Worm (Caenorhabditis elegans) whole organism, L4 larva: Measurements from ENCODE around the gene C52G5.2.

Experiments
- D1046.2 ChIP-seq: fragments of 200-800 bp; sonication (Bioruptor generic); IDR thresholded peaks from 2 replicates; pipeline ENCODE4 v1.3.6; 2022; ENCODE audit warnings: missing genetic modification characterization, missing compliant biosample characterization
- F10B5.3 ChIP-seq: sonication (generic microtip); optimal IDR thresholded peaks from 2 replicates; lab custom pipeline; 2016; ENCODE audit warnings: mild to moderate bottlenecking, missing genetic modification characterization, missing compliant biosample characterization
- F26F4.8 ChIP-seq: fragments of 200-800 bp; sonication (Bioruptor generic); conservative IDR thresholded peaks from 2 replicates; pipeline ENCODE4 v1.3.6; 2022; ENCODE audit warnings: missing genetic modification characterization, missing compliant biosample characterization
- T20F7.1 ChIP-seq: fragments of 200-800 bp; sonication (Bioruptor generic); optimal IDR thresholded peaks from 2 replicates; lab custom pipeline; 2018; ENCODE audit warnings: mild to moderate bottlenecking, missing genetic modification characterization, missing compliant biosample characterization
- T26A8.4 ChIP-seq: fragments of 200-800 bp; sonication (Bioruptor generic); IDR thresholded peaks from 2 replicates; pipeline ENCODE4 v1.3.6; 2022; ENCODE audit warnings: missing genetic modification characterization, missing compliant biosample characterization
- aha-1 ChIP-seq: fragments of 150-350 bp; peaks from one replicate; lab custom pipeline; 2014; ENCODE audit warnings: missing biosample characterization, missing genetic modification characterization
- aly-2 ChIP-seq: sonication (generic microtip); optimal IDR thresholded peaks from 2 replicates; lab custom pipeline; 2018; ENCODE audit warnings: missing biosample characterization, missing genetic modification characterization
- arid-1 ChIP-seq: fragments of 200-800 bp; sonication (Bioruptor generic); conservative IDR thresholded peaks from 2 replicates; pipeline ENCODE4 v1.3.6; 2022; ENCODE audit warnings: missing genetic modification reagents, missing genetic modification characterization, missing compliant biosample characterization
- attf-4 ChIP-seq: sonication (generic microtip); optimal IDR thresholded peaks from 3 replicates; lab custom pipeline; 2017; ENCODE audit warnings: missing biosample characterization, missing genetic modification characterization
- ceh-20 ChIP-seq: fragments of 200-800 bp; sonication (Bioruptor generic); IDR thresholded peaks from 2 replicates; pipeline ENCODE4 v1.3.6; 2022; ENCODE audit warnings: missing genetic modification reagents, missing genetic modification characterization, missing compliant biosample characterization
- ctbp-1 ChIP-seq: fragments of 200-800 bp; sonication (Bioruptor generic); IDR thresholded peaks from 2 replicates; pipeline ENCODE4 v1.3.6; 2022; ENCODE audit warnings: missing genetic modification reagents, missing genetic modification characterization, missing compliant biosample characterization
- daf-12 ChIP-seq: fragments of 150-350 bp; optimal IDR thresholded peaks from 2 replicates; lab custom pipeline; 2014; ENCODE audit warnings: missing biosample characterization, missing genetic modification reagents, missing genetic modification characterization
- daf-8 ChIP-seq: fragments of 200-800 bp; sonication (Bioruptor generic); IDR thresholded peaks from 2 replicates; pipeline ENCODE4 v1.3.6; 2022; ENCODE audit warnings: missing genetic modification characterization, missing compliant biosample characterization
- dmd-8 ChIP-seq: fragments of 200-800 bp; sonication (Bioruptor generic); IDR thresholded peaks from 2 replicates; pipeline ENCODE4 v1.3.6; 2022; ENCODE audit warnings: missing genetic modification characterization, missing compliant biosample characterization
- dmd-9 ChIP-seq: fragments of 200-800 bp; sonication (Bioruptor generic); IDR thresholded peaks from 2 replicates; pipeline ENCODE4 v1.3.6; 2022; ENCODE audit warnings: missing genetic modification reagents, missing genetic modification characterization, missing compliant biosample characterization
- dpl-1 ChIP-seq: fragments of 150-350 bp; optimal IDR thresholded peaks from 2 replicates; lab custom pipeline; 2014; ENCODE audit warnings: missing biosample characterization, missing genetic modification reagents, missing genetic modification characterization
- duxl-1 ChIP-seq: sonication (generic microtip); optimal IDR thresholded peaks from 2 replicates; lab custom pipeline; 2016; ENCODE audit warnings: mild to moderate bottlenecking, missing genetic modification characterization, moderate library complexity, missing compliant biosample characterization; ENCODE audit not compliant: poor library complexity
- egl-27 ChIP-seq: sonication (generic microtip); optimal IDR thresholded peaks from 3 replicates; lab custom pipeline; 2017; ENCODE audit warnings: missing biosample characterization, missing genetic modification reagents, missing genetic modification characterization
- fkh-10 ChIP-seq: fragments of 150-350 bp; optimal IDR thresholded peaks from 2 replicates; lab custom pipeline; 2014; ENCODE audit warnings: missing biosample characterization, missing genetic modification reagents, missing genetic modification characterization
- fos-1 ChIP-seq: fragments of 150-350 bp; optimal IDR thresholded peaks from 2 replicates; lab custom pipeline; 2014; ENCODE audit warnings: missing biosample characterization, missing genetic modification characterization
- hif-1 ChIP-seq, 2 experiments: sonication (generic microtip); optimal IDR thresholded peaks; 2 replicates each; lab custom pipeline; 2016 to 2017; ENCODE audit warnings: missing compliant biosample characterization in 2 of 2, missing genetic modification characterization in 2 of 2, missing genetic modification reagents in 2 of 2, missing genotype in 2 of 2, mild to moderate bottlenecking in 1 of 2
- hlh-30 ChIP-seq: sonication (generic microtip); optimal IDR thresholded peaks from 2 replicates; lab custom pipeline; 2017; ENCODE audit warnings: antibody characterized with exemption, mild to moderate bottlenecking, missing genetic modification characterization, missing compliant biosample characterization; ENCODE audit not compliant: insufficient read depth
- hmg-1.1 ChIP-seq: fragments of 200-800 bp; sonication (Bioruptor generic); IDR thresholded peaks from 2 replicates; pipeline ENCODE4 v1.3.6; 2022; ENCODE audit warnings: missing genetic modification reagents, missing genetic modification characterization, missing compliant biosample characterization
- lim-7 ChIP-seq: fragments of 200-800 bp; sonication (Bioruptor generic); IDR thresholded peaks from 2 replicates; pipeline ENCODE4 v1.3.6; 2022; ENCODE audit warnings: missing genetic modification characterization, missing compliant biosample characterization
- lin-13 ChIP-seq: fragments of 150-350 bp; optimal IDR thresholded peaks from 2 replicates; lab custom pipeline; 2014; ENCODE audit warnings: missing biosample characterization, missing genetic modification reagents, missing genetic modification characterization
- lin-15B ChIP-seq: fragments of 150-350 bp; sonication (generic microtip); optimal IDR thresholded peaks from 3 replicates; lab custom pipeline; 2014; ENCODE audit warnings: missing biosample characterization, missing genetic modification characterization
- lin-39 ChIP-seq: fragments of 150-350 bp; optimal IDR thresholded peaks from 2 replicates; lab custom pipeline; 2014; ENCODE audit warnings: missing biosample characterization, missing genetic modification reagents, missing genetic modification characterization
- madf-5 ChIP-seq, 2 experiments: fragments of 200-800 bp; sonication (Bioruptor generic); IDR thresholded peaks; 2 replicates each; pipeline ENCODE4 v1.3.6; 2022; ENCODE audit warnings: missing compliant biosample characterization in 2 of 2, missing genetic modification characterization in 2 of 2
- madf-9 ChIP-seq: fragments of 200-800 bp; sonication (Bioruptor generic); conservative IDR thresholded peaks from 2 replicates; pipeline ENCODE4 v1.3.6; 2022; ENCODE audit warnings: missing genetic modification reagents, missing genetic modification characterization, missing compliant biosample characterization
- mdl-1 ChIP-seq, 2 experiments: fragments of 150-350 bp in 1 of 2; sonication (generic microtip) in 1 of 2; optimal IDR thresholded peaks; 2 replicates each; lab custom pipeline; 2014 to 2017; ENCODE audit warnings: missing biosample characterization in 2 of 2, missing genetic modification characterization in 2 of 2
- mdt-29 ChIP-seq: fragments of 200-800 bp; sonication (Bioruptor generic); IDR thresholded peaks from 2 replicates; pipeline ENCODE4 v1.3.6; 2022; ENCODE audit warnings: missing genetic modification reagents, missing genetic modification characterization, missing compliant biosample characterization
- mes-2 ChIP-seq: sonication (generic microtip); optimal IDR thresholded peaks from 2 replicates; lab custom pipeline; 2016; ENCODE audit warnings: missing genotype, mild to moderate bottlenecking, missing genetic modification characterization, missing compliant biosample characterization; ENCODE audit not compliant: poor library complexity, severe bottlenecking
- nhr-11 ChIP-seq: fragments of 150-350 bp; optimal IDR thresholded peaks from 2 replicates; lab custom pipeline; 2014; ENCODE audit warnings: missing biosample characterization, missing genetic modification characterization
- nhr-111 ChIP-seq: fragments of 200-800 bp; sonication (Bioruptor generic); optimal IDR thresholded peaks from 2 replicates; lab custom pipeline; 2018; ENCODE audit warnings: mild to moderate bottlenecking, missing genetic modification characterization, missing compliant biosample characterization
- nhr-237 ChIP-seq: sonication (generic microtip); optimal IDR thresholded peaks from 2 replicates; lab custom pipeline; 2017; ENCODE audit warnings: missing biosample characterization, missing genetic modification characterization
- nhr-25 ChIP-seq: sonication (generic microtip); optimal IDR thresholded peaks from 2 replicates; lab custom pipeline; 2017; ENCODE audit warnings: missing genetic modification characterization, mild to moderate bottlenecking, missing compliant biosample characterization, antibody characterized with exemption, moderate library complexity, borderline replicate concordance; ENCODE audit not compliant: insufficient read depth
- nhr-28 ChIP-seq: fragments of 150-350 bp; optimal IDR thresholded peaks from 2 replicates; lab custom pipeline; 2014; ENCODE audit warnings: missing biosample characterization, missing genetic modification characterization
- nhr-41 ChIP-seq: fragments of 200-800 bp; sonication (Bioruptor generic); IDR thresholded peaks from 2 replicates; pipeline ENCODE4 v1.3.6; 2022; ENCODE audit warnings: missing genetic modification reagents, missing genetic modification characterization, missing compliant biosample characterization
- php-3 ChIP-seq: fragments of 200-800 bp; sonication (Bioruptor generic); IDR thresholded peaks from 2 replicates; pipeline ENCODE4 v1.3.6; 2022; ENCODE audit warnings: missing genetic modification reagents, missing genetic modification characterization, missing compliant biosample characterization
- rbr-2 ChIP-seq: sonication (generic microtip); optimal IDR thresholded peaks from 2 replicates; lab custom pipeline; 2016; ENCODE audit warnings: missing genotype, missing genetic modification characterization, missing compliant biosample characterization
- saeg-2 ChIP-seq: fragments of 200-800 bp; sonication (Bioruptor generic); IDR thresholded peaks from 2 replicates; pipeline ENCODE4 v1.3.6; 2022; ENCODE audit warnings: missing genetic modification reagents, missing genetic modification characterization, missing compliant biosample characterization
- set-16 ChIP-seq: fragments of 200-800 bp; sonication (Bioruptor generic); IDR thresholded peaks from 2 replicates; pipeline ENCODE4 v1.3.6; 2022; ENCODE audit warnings: missing genetic modification reagents, missing genetic modification characterization, missing compliant biosample characterization
- snpc-4 ChIP-seq: fragments of 150-350 bp; optimal IDR thresholded peaks from 2 replicates; lab custom pipeline; 2014; ENCODE audit warnings: missing biosample characterization, missing genetic modification characterization
- spr-3 ChIP-seq: fragments of 200-800 bp; sonication (Bioruptor generic); optimal IDR thresholded peaks from 2 replicates; lab custom pipeline; 2018; ENCODE audit warnings: mild to moderate bottlenecking, missing genetic modification characterization, missing compliant biosample characterization
- tag-97 ChIP-seq: fragments of 200-800 bp; sonication (Bioruptor generic); IDR thresholded peaks from 2 replicates; pipeline ENCODE4 v1.3.6; 2022; ENCODE audit warnings: missing genetic modification characterization, missing compliant biosample characterization
- unc-130 ChIP-seq: sonication (generic microtip); optimal IDR thresholded peaks from 2 replicates; lab custom pipeline; 2016; ENCODE audit warnings: missing genetic modification reagents, missing genetic modification characterization, missing compliant biosample characterization
- unc-62 ChIP-seq, 3 experiments: fragments of 150-350 bp in 1 of 3; sonication (generic microtip); optimal IDR thresholded peaks in 2 of 3; peaks in 1 of 3; 1 replicate in 1 of 3; 2 replicates in 2 of 3; lab custom pipeline; 2014 to 2017; ENCODE audit warnings: missing biosample characterization in 3 of 3, missing genetic modification characterization in 3 of 3, missing genetic modification reagents in 3 of 3, missing genotype in 1 of 3
- zag-1 ChIP-seq: fragments of 150-350 bp; optimal IDR thresholded peaks from 2 replicates; lab custom pipeline; 2014; ENCODE audit warnings: missing biosample characterization, missing genetic modification characterization
- zfp-2 ChIP-seq: sonication (generic microtip); optimal IDR thresholded peaks from 2 replicates; lab custom pipeline; 2016; ENCODE audit warnings: mild to moderate bottlenecking, missing genetic modification characterization, missing compliant biosample characterization
- zip-11 ChIP-seq: fragments of 200-800 bp; sonication (Bioruptor generic); IDR thresholded peaks from 2 replicates; pipeline ENCODE4 v1.3.6; 2022; ENCODE audit warnings: missing genetic modification characterization, missing compliant biosample characterization
- zip-2 ChIP-seq: fragments of 150-350 bp; optimal IDR thresholded peaks from 2 replicates; lab custom pipeline; 2014; ENCODE audit warnings: missing biosample characterization, missing genetic modification characterization
- ztf-7 ChIP-seq: fragments of 150-350 bp; optimal IDR thresholded peaks from 2 replicates; lab custom pipeline; 2014; ENCODE audit warnings: missing biosample characterization, missing genetic modification characterization

C52G5.2 gene

DNA sequence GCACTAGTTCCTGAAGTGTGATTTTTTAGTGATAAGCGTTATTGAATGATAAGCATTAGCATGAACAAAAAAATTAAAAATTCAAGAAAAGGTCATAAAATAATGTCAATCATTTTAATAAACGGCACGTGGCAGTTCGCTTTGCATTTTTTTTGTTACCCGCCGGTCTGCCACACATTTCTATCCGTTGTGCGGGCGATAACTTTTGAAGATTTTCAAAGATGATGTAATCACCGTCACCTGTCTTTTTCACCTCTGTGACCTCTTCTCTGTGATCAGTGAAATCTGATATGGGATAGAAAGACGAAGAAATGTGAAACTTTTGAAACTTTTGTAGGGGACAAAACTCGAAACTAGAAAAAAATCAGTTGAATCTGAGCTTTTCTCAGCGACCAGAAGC is 34.8 kb downstream of the C52G5.2 start (continued):
- TF ChIP-seq zip-11 (GFP tag; lab: Robert Waterston, UW) (no peak), nhr-28 (tag; lab: Kevin White, UChicago) (peak; percentile 9), T26A8.4 (GFP tag; lab: Robert Waterston, UW) (no peak), daf-12 (tag; lab: Kevin White, UChicago) (no peak), nhr-25 (no peak), dmd-9 (no peak), tag-97 (no peak), T20F7.1 (GFP tag; lab: Kevin White, UChicago) (no peak), ceh-20 (no peak), lin-13 (GFP tag; lab: Kevin White, UChicago) (no peak), spr-3 (GFP tag; lab: Kevin White, UChicago) (no peak), zag-1 (tag; lab: Kevin White, UChicago) (no peak), madf-9 (GFP tag; lab: Robert Waterston, UW) (no peak), mes-2 (tag; lab: Kevin White, UChicago) (no peak), D1046.2 (GFP tag; lab: Robert Waterston, UW) (no peak), unc-130 (GFP tag; lab: Kevin White, UChicago) (no peak), arid-1 (GFP tag; lab: Robert Waterston, UW) (no peak), saeg-2 (no peak), set-16 (GFP tag; lab: Robert Waterston, UW) (no peak), zip-2 (no peak), rbr-2 (tag; lab: Kevin White, UChicago) (no peak), fkh-10 (GFP tag; lab: Kevin White, UChicago) (no peak), unc-62 (GFP tag; optimal IDR thresholded peaks at IDR 0.05 in 1 of 2; lab: Kevin White, UChicago) (no peak), unc-62 (tag; optimal IDR thresholded peaks at IDR 0.05; lab: Kevin White, UChicago) (no peak), dmd-8 (GFP tag; lab: Robert Waterston, UW) (no peak), F10B5.3 (tag; lab: Kevin White, UChicago) (no peak), aly-2 (tag; lab: Kevin White, UChicago) (no peak), dpl-1 (no peak), lin-39 (tag; lab: Kevin White, UChicago) (no peak), F26F4.8 (GFP tag; lab: Robert Waterston, UW) (no peak), php-3 (GFP tag; lab: Robert Waterston, UW) (no peak), snpc-4 (tag; lab: Kevin White, UChicago) (no peak), attf-4 (no peak), daf-8 (no peak), nhr-41 (GFP tag; lab: Robert Waterston, UW) (no peak), hlh-30 (tag; lab: Kevin White, UChicago) (peak; percentile 67), mdt-29 (GFP tag; lab: Robert Waterston, UW) (no peak), hif-1 (tag; optimal IDR thresholded peaks at IDR 0.05; lab: Kevin White, UChicago) (no peak), mdl-1 (tag; optimal IDR thresholded peaks at IDR 0.05; lab: Kevin White, UChicago) (peak; percentile 59 to 73), hmg-1.1 (no peak), fos-1 (tag; lab: Kevin White, UChicago) (no peak), lim-7 (GFP tag; lab: Robert Waterston, UW) (no peak), madf-5 (GFP tag; IDR thresholded peaks at IDR 0.05; lab: Robert Waterston, UW) (no peak), nhr-11 (tag; lab: Kevin White, UChicago) (peak; percentile 46), lin-15B (no peak), ctbp-1 (GFP tag; lab: Robert Waterston, UW) (no peak), egl-27 (no peak), nhr-237 (tag; lab: Kevin White, UChicago) (no peak), duxl-1 (no peak), nhr-111 (GFP tag; lab: Kevin White, UChicago) (no peak), ztf-7 (tag; lab: Kevin White, UChicago) (peak; percentile 45), zfp-2 (tag; lab: Kevin White, UChicago) (no peak), aha-1 (tag; lab: Kevin White, UChicago) (no peak)
